Worm (Caenorhabditis elegans) whole organism, mixed stage, embryonic: ENCODE data around the gene srx-130.
A peak's percentile ranks its signal among the peaks of the same experiment; 100 is the strongest.

Experiments
- bed-3 ChIP-seq: fragments of 200-800 bp; sonication (Bioruptor generic); optimal IDR thresholded peaks from 3 replicates; lab custom pipeline; 2018; ENCODE audit warnings: mild to moderate bottlenecking, missing genetic modification characterization, moderate library complexity, missing compliant biosample characterization
- blmp-1 ChIP-seq: fragments of 150-350 bp; optimal IDR thresholded peaks from 2 replicates; lab custom pipeline; 2014; ENCODE audit warnings: missing biosample characterization, missing genetic modification characterization
- drap-1 ChIP-seq: fragments of 200-800 bp; sonication (Bioruptor generic); optimal IDR thresholded peaks from 3 replicates; lab custom pipeline; 2018; ENCODE audit warnings: mild to moderate bottlenecking, missing genetic modification characterization, missing compliant biosample characterization
- elt-3 ChIP-seq: fragments of 150-350 bp; optimal IDR thresholded peaks from 2 replicates; lab custom pipeline; 2014; ENCODE audit warnings: missing biosample characterization, missing genetic modification characterization
- ham-2 ChIP-seq: fragments of 200-800 bp; sonication (Bioruptor generic); optimal IDR thresholded peaks from 2 replicates; lab custom pipeline; 2018; ENCODE audit warnings: mild to moderate bottlenecking, missing genetic modification characterization, missing compliant biosample characterization
- hlh-1 ChIP-seq: fragments of 150-350 bp; optimal IDR thresholded peaks from 2 replicates; lab custom pipeline; 2014; ENCODE audit warnings: missing biosample characterization, missing genetic modification reagents, missing genetic modification characterization
- lin-13 ChIP-seq: fragments of 150-350 bp; optimal IDR thresholded peaks from 2 replicates; lab custom pipeline; 2014; ENCODE audit warnings: missing biosample characterization, missing genetic modification characterization
- lin-32 ChIP-seq: fragments of 200-800 bp; sonication (Bioruptor generic); optimal IDR thresholded peaks from 2 replicates; lab custom pipeline; 2018; ENCODE audit warnings: mild to moderate bottlenecking, missing genetic modification characterization, missing compliant biosample characterization
- lsy-2 ChIP-seq: fragments of 150-350 bp; optimal IDR thresholded peaks from 2 replicates; lab custom pipeline; 2014; ENCODE audit warnings: missing biosample characterization, missing genetic modification characterization
- mep-1 ChIP-seq: fragments of 150-350 bp; optimal IDR thresholded peaks from 2 replicates; lab custom pipeline; 2017; ENCODE audit warnings: missing biosample characterization, missing genetic modification reagents, missing genetic modification characterization, inconsistent platforms
- nhr-12 ChIP-seq: fragments of 150-350 bp; optimal IDR thresholded peaks from 2 replicates; lab custom pipeline; 2014; ENCODE audit warnings: missing biosample characterization, missing genetic modification characterization
- nhr-2 ChIP-seq: fragments of 150-350 bp; optimal IDR thresholded peaks from 2 replicates; lab custom pipeline; 2014; ENCODE audit warnings: missing biosample characterization, missing genetic modification characterization
- pha-4 ChIP-seq: fragments of 150-350 bp; optimal IDR thresholded peaks from 2 replicates; lab custom pipeline; 2018; ENCODE audit warnings: missing biosample characterization, missing genetic modification reagents, missing genetic modification characterization
- sem-2 ChIP-seq: fragments of 200-800 bp; sonication (Bioruptor generic); optimal IDR thresholded peaks from 2 replicates; lab custom pipeline; 2018; ENCODE audit warnings: mild to moderate bottlenecking, missing genetic modification characterization, missing compliant biosample characterization
- unc-120 ChIP-seq: sonication (generic microtip); optimal IDR thresholded peaks from 2 replicates; lab custom pipeline; 2017; ENCODE audit warnings: missing genetic modification characterization, missing compliant biosample characterization; ENCODE audit not compliant: poor library complexity, severe bottlenecking
- unc-62 ChIP-seq: fragments of 150-350 bp; optimal IDR thresholded peaks from 2 replicates; lab custom pipeline; 2014; ENCODE audit warnings: missing biosample characterization, missing genetic modification reagents, missing genetic modification characterization
- zip-8 ChIP-seq: fragments of 150-350 bp; optimal IDR thresholded peaks from 2 replicates; lab custom pipeline; 2014; ENCODE audit warnings: missing biosample characterization, missing genetic modification characterization

The srx-130 gene

DNA sequence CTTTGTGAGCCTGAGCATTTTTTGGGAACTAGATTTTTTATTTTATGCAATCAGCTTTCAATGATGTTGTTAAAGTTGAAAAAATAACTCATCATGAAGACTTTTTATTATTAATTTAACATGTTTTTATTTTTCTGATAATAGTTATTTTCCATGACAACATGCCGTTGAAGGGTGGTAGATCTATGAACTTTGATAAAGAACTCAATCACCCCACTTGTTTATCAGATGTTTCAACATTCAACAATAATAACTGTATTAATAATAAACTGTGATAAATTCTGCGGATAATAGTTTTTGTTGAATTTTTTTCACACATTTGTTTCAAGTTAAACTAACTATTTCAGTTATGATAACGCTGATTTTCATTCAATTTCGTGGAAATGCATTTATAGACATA is 48.2 kb downstream of the srx-130 start:
- no peak for TF ChIP-seq nhr-2 (tag; lab: Kevin White, UChicago)
- no peak for TF ChIP-seq elt-3
- TF ChIP-seq sem-2 (GFP tag; lab: Kevin White, UChicago) = no peak
- no peak for TF ChIP-seq bed-3 (GFP tag; lab: Kevin White, UChicago)
- no peak for TF ChIP-seq mep-1 (tag; lab: Kevin White, UChicago)
- TF ChIP-seq nhr-12 (tag; lab: Kevin White, UChicago) = no peak
- TF ChIP-seq hlh-1 (tag; lab: Kevin White, UChicago) = no peak
- TF ChIP-seq lsy-2 (tag; lab: Kevin White, UChicago) = no peak
- TF ChIP-seq lin-13 (tag; lab: Kevin White, UChicago) = no peak
- TF ChIP-seq, all 35 proteins: peak for 0

DNA sequence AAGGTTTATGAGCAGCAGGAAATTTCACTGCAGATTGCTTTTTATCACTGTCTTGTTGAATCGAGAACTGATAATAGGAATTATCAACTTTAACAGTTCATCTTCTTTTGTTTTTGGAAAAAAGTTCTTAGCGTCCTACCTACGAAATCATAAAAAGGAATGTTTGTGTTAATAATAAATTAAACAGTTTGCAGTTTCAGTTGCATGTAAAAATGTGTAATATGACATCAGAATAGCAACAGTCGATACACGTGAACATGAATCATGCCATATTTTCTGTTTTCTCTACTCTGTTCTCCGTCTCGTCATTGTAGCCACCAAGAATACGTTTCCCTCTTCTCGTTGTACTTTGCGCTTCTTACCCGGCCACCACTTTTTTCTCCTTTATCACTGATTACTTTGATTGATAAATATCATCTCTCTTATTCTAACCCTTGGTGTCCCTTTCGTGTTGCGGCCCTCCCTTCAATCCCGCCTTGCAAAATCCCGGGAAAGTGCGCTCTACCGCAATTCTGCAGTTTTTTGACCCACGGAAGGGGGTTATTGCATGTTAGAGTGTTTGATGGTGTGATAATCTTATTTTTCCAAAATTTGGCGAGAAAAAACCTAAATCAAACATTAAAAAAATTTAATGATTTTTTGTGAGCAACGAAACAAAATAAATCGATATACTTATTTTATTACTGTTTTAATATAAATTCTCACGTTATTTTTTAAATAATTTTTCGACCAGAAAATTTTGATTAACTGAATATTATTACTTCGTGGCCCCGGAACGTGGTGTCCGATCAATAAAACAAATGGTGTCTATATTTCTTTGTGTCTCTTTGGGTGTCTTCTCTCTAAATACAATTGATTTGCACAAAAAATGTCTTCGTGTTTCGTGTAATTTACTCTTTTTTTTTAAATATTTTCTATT is 49.5 kb downstream of the srx-130 start, which contains the start of gene sptl-3:
TSS of gene sptl-3 (plus strand) at position 869 of the 919 bp plus-strand sequence.
- TF ChIP-seq mep-1 (tag; lab: Kevin White, UChicago) (peak; percentile 14), unc-62 (peak; percentile 17), ham-2 (GFP tag; lab: Kevin White, UChicago) (no peak), unc-120 (tag; lab: Kevin White, UChicago) (peak; percentile 7), bed-3 (GFP tag; lab: Kevin White, UChicago) (no peak)

DNA sequence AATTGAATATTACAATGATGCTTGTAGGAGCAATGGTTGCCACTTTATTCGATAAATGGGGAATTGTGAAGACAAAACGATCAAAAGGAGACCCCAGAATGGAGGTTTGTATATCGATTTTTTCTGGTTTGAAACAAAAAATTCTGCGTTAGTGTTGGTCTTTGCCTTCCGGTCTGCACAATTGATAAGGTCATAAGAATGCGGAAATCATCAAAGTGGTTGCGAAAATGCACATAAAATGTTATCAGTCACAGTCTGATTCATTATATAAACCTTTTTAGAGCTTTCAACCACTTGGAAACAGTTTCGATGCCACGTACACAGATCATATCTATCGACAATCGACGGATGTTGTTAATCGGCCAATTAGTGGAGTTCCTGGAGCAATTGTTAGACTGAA is 50.3 kb downstream of the srx-130 start:
- no peak for TF ChIP-seq blmp-1 (tag; lab: Kevin White, UChicago)
- TF ChIP-seq drap-1 (GFP tag; lab: Kevin White, UChicago) = no peak
- no peak for TF ChIP-seq nhr-12 (tag; lab: Kevin White, UChicago)
- TF ChIP-seq pha-4 = no peak
- TF ChIP-seq zip-8 = no peak
- no peak for TF ChIP-seq lin-32 (GFP tag; lab: Kevin White, UChicago)
- TF ChIP-seq nhr-2 (tag; lab: Kevin White, UChicago) = no peak
- TF ChIP-seq hlh-1 (tag; lab: Kevin White, UChicago) = no peak
- TF ChIP-seq, all 35 proteins: peak for 0
